Fruit fly (Drosophila melanogaster): ENCODE results near the gene CG17726.
A peak's percentile ranks its signal among the peaks of the same experiment; 100 is the strongest.

The CG17726 gene

DNA sequence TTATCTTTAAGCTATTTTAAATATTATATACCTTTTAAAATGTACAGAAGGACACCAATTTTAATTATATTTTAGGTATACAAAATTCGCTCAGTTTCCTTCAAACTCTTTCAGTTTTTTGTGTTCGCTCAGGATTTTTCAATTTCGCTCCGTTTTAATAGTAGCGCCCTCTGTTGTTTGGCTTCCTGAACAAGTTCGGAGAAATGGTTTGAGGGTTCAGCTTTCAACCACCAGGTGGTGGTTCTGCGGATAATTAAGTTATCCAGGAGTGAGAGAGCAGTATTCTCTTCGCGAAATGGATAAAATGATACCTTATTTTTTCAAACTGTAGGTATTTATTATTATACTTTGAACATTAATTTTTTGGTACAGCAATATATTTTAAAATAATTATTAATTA is 42.5 kb downstream of the CG17726 start (continued):
- TF ChIP-seq wek (GFP tag; optimal IDR thresholded peaks at IDR 0.05) (peak; percentile 77), CG15696 (tag; optimal IDR thresholded peaks at IDR 0.05) (peak; percentile 81), CG3726 (GFP tag; IDR thresholded peaks at IDR 0.05) (0 out of 3 replicates have a peak, but pooled peaks have one; percentile 41), dan (GFP tag; IDR thresholded peaks at IDR 0.05) (no peak), prd (optimal IDR thresholded peaks at IDR 0.05) (no peak), prd (GFP tag; IDR thresholded peaks at IDR 0.05) (peak; percentile 17; the same call in 1 of the 3 replicates), CG8290 (GFP tag; optimal IDR thresholded peaks at IDR 0.05) (peak; percentile 62), CG8290 (tag; optimal IDR thresholded peaks at IDR 0.05) (peak in 1 of 2 experiments; percentile 29), maf-S (GFP tag; optimal IDR thresholded peaks at IDR 0.05) (peak; percentile 39), Hr3 (GFP tag; optimal IDR thresholded peaks at IDR 0.05) (peak; percentile 45), zf30C (GFP tag; optimal IDR thresholded peaks at IDR 0.05) (peak; percentile 35), CG15479 (GFP tag; optimal IDR thresholded peaks at IDR 0.05) (no peak), Camta (GFP tag; optimal IDR thresholded peaks at IDR 0.05) (peak; percentile 3), dysf (GFP tag; IDR thresholded peaks at IDR 0.05) (peak; percentile 37; the same call in 1 of the 3 replicates), CG17912 (GFP tag; optimal IDR thresholded peaks at IDR 0.05) (peak; percentile 79), CG12236 (GFP tag; optimal IDR thresholded peaks at IDR 0.05) (peak; percentile 43), ash1 (GFP tag; optimal IDR thresholded peaks at IDR 0.05) (peak; percentile 29), dpn (GFP tag; optimal IDR thresholded peaks at IDR 0.05) (peak; percentile 45 to 65), BtbVII (GFP tag; optimal IDR thresholded peaks at IDR 0.05) (peak; percentile 75), NC2α (GFP tag; optimal IDR thresholded peaks at IDR 0.05) (peak; percentile 2), CG17568 (GFP tag; optimal IDR thresholded peaks at IDR 0.05) (peak; percentile 74), CG10959 (GFP tag; IDR thresholded peaks at IDR 0.05) (peak; percentile 74), D (optimal IDR thresholded peaks at IDR 0.05) (no peak), D (GFP tag; optimal IDR thresholded peaks at IDR 0.05) (peak; percentile 75), CG13624 (GFP tag; optimal IDR thresholded peaks at IDR 0.05) (no peak), CG7928 (GFP tag; optimal IDR thresholded peaks at IDR 0.05) (no peak), NC2β (GFP tag; optimal IDR thresholded peaks at IDR 0.05) (peak; percentile 78), CG2116 (GFP tag; optimal IDR thresholded peaks at IDR 0.05) (peak; percentile 50), Jarid2 (GFP tag; optimal IDR thresholded peaks at IDR 0.05) (peak; percentile 66), tio (GFP tag; optimal IDR thresholded peaks at IDR 0.05) (peak; percentile 47), CG31388 (GFP tag; optimal IDR thresholded peaks at IDR 0.05) (peak; percentile 15), otp (GFP tag; IDR thresholded peaks at IDR 0.05) (peak; percentile 64), CG1233 (GFP tag; optimal IDR thresholded peaks at IDR 0.05) (peak; percentile 76), CG4617 (GFP tag; optimal IDR thresholded peaks at IDR 0.05; ENCODE audit: borderline replicate concordance) (peak; percentile 9), CG17385 (GFP tag; optimal IDR thresholded peaks at IDR 0.05) (peak; percentile 71), slbo (GFP tag; IDR thresholded peaks at IDR 0.05) (no peak), gsb (GFP tag; IDR thresholded peaks at IDR 0.05) (no peak), CG2712 (tag; optimal IDR thresholded peaks at IDR 0.05) (peak; percentile 79), CG11085 (GFP tag; IDR thresholded peaks at IDR 0.05) (peak; percentile 19; the same call in 1 of the 2 replicates), TFAM (GFP tag; optimal IDR thresholded peaks at IDR 0.05) (peak; percentile 31), crp (GFP tag; optimal IDR thresholded peaks at IDR 0.05) (peak in 1 of 2 experiments; percentile 3), CG15011 (GFP tag; optimal IDR thresholded peaks at IDR 0.05) (peak; percentile 31), Mad (GFP tag; optimal IDR thresholded peaks at IDR 0.05) (peak; percentile 53), disco-r (GFP tag; optimal IDR thresholded peaks at IDR 0.05) (peak; percentile 70), Awh (GFP tag; IDR thresholded peaks at IDR 0.05) (peak; percentile 72), CG7786 (GFP tag; optimal IDR thresholded peaks at IDR 0.05) (peak; percentile 10), NfI (GFP tag; optimal IDR thresholded peaks at IDR 0.05) (peak; percentile 82), CG33557 (GFP tag; optimal IDR thresholded peaks at IDR 0.05) (peak; percentile 87), Hmr (GFP tag; optimal IDR thresholded peaks at IDR 0.05) (peak; percentile 65), ken (GFP tag; IDR thresholded peaks at IDR 0.05) (peak; percentile 30; the same call in 1 of the 3 replicates), en (GFP tag; optimal IDR thresholded peaks at IDR 0.05) (peak; percentile 64), trh (GFP tag; optimal IDR thresholded peaks at IDR 0.05) (peak; percentile 13)

Data from whole organism, embryonic.